Fruit fly (Drosophila melanogaster) whole organism, pupa: ENCODE results near the gene S.

Source experiments
- CG10348 ChIP-seq: fragments of 200-800 bp; sonication (Bioruptor generic); IDR thresholded peaks from 2 replicates; pipeline ENCODE4 v1.3.6; 2022; ENCODE audit warnings: missing biosample characterization, missing genetic modification characterization
- CG12605 ChIP-seq: fragments of 200-800 bp; sonication (Bioruptor generic); IDR thresholded peaks from 2 replicates; pipeline ENCODE4 v1.3.6; 2022; ENCODE audit warnings: missing biosample characterization, missing genetic modification characterization
- CG13204 ChIP-seq: fragments of 200-800 bp; sonication (Bioruptor generic); optimal IDR thresholded peaks from 2 replicates; lab custom pipeline; 2018; ENCODE audit warnings: missing biosample characterization, mild to moderate bottlenecking, missing genetic modification characterization, moderate library complexity
- CG14655 ChIP-seq: fragments of 200-800 bp; sonication (Bioruptor generic); optimal IDR thresholded peaks from 3 replicates; lab custom pipeline; 2017; ENCODE audit warnings: mild to moderate bottlenecking, missing biosample characterization, missing genetic modification reagents, missing genetic modification characterization
- CG15710 ChIP-seq: fragments of 200-800 bp; sonication (Bioruptor generic); optimal IDR thresholded peaks from 2 replicates; lab custom pipeline; 2018; ENCODE audit warnings: missing biosample characterization, mild to moderate bottlenecking, missing genetic modification characterization, moderate library complexity
- CG17806 ChIP-seq: fragments of 200-800 bp; sonication (Bioruptor generic); optimal IDR thresholded peaks from 2 replicates; lab custom pipeline; 2018; ENCODE audit warnings: missing biosample characterization, mild to moderate bottlenecking, missing genetic modification characterization, moderate library complexity
- CG32121 ChIP-seq: fragments of 200-800 bp; sonication (Bioruptor generic); IDR thresholded peaks from 2 replicates; pipeline ENCODE4 v1.3.6; 2022; ENCODE audit warnings: missing biosample characterization, missing genetic modification characterization
- CG34367 ChIP-seq: fragments of 200-800 bp; sonication (Bioruptor generic); optimal IDR thresholded peaks from 2 replicates; lab custom pipeline; 2018; ENCODE audit warnings: missing biosample characterization, mild to moderate bottlenecking, missing genetic modification characterization
- CG4496 ChIP-seq: fragments of 200-800 bp; sonication (Bioruptor generic); IDR thresholded peaks from 3 replicates; pipeline ENCODE4 v1.3.6; 2022; ENCODE audit warnings: missing biosample characterization, missing genetic modification characterization
- CG8159 ChIP-seq: fragments of 200-800 bp; sonication (Bioruptor generic); optimal IDR thresholded peaks from 3 replicates; lab custom pipeline; 2018; ENCODE audit warnings: missing biosample characterization, mild to moderate bottlenecking, missing genetic modification characterization, moderate library complexity
- CG8301 ChIP-seq: fragments of 200-800 bp; sonication (Bioruptor generic); optimal IDR thresholded peaks from 2 replicates; lab custom pipeline; 2018; ENCODE audit warnings: missing biosample characterization, mild to moderate bottlenecking, missing genetic modification characterization
- CG9948 ChIP-seq: fragments of 200-800 bp; sonication (Bioruptor generic); optimal IDR thresholded peaks from 2 replicates; lab custom pipeline; 2018; ENCODE audit warnings: missing biosample characterization, mild to moderate bottlenecking, missing genetic modification characterization, moderate library complexity
- D1 ChIP-seq: fragments of 200-800 bp; sonication (Bioruptor generic); optimal IDR thresholded peaks from 2 replicates; lab custom pipeline; 2018; ENCODE audit warnings: missing biosample characterization, mild to moderate bottlenecking, missing genetic modification characterization, moderate library complexity
- EcR ChIP-seq: fragments of 200-800 bp; sonication (Bioruptor generic); optimal IDR thresholded peaks from 3 replicates; lab custom pipeline; 2019; ENCODE audit warnings: missing biosample characterization, missing genetic modification characterization, mild to moderate bottlenecking, moderate library complexity, missing genetic modification reagents
- Ets98B ChIP-seq: fragments of 200-800 bp; sonication (Bioruptor generic); IDR thresholded peaks from 2 replicates; pipeline ENCODE4 v1.3.6; 2022; ENCODE audit warnings: missing biosample characterization, missing genetic modification characterization
- Pif1A ChIP-seq: fragments of 200-800 bp; sonication (Bioruptor generic); optimal IDR thresholded peaks from 3 replicates; lab custom pipeline; 2016; ENCODE audit warnings: missing biosample characterization, missing genetic modification characterization
- Pif1B ChIP-seq: fragments of 200-800 bp; sonication (Bioruptor generic); optimal IDR thresholded peaks from 3 replicates; lab custom pipeline; 2016; ENCODE audit warnings: missing biosample characterization, missing genetic modification characterization
- Snoo ChIP-seq: fragments of 200-800 bp; sonication (Bioruptor generic); optimal IDR thresholded peaks from 3 replicates; lab custom pipeline; 2017; ENCODE audit warnings: missing biosample characterization, mild to moderate bottlenecking, missing genetic modification characterization, inconsistent platforms
- fd96Ca ChIP-seq: fragments of 200-800 bp; sonication (Bioruptor generic); IDR thresholded peaks from 3 replicates; pipeline ENCODE4 v1.3.6; 2022; ENCODE audit warnings: missing biosample characterization, missing genetic modification characterization
- gl ChIP-seq: fragments of 200-800 bp; sonication (Bioruptor generic); optimal IDR thresholded peaks from 2 replicates; lab custom pipeline; 2018; ENCODE audit warnings: missing biosample characterization, mild to moderate bottlenecking, missing genetic modification characterization
- rn ChIP-seq: fragments of 200-800 bp; sonication (Bioruptor generic); IDR thresholded peaks from 2 replicates; pipeline ENCODE4 v1.3.6; 2022; ENCODE audit warnings: missing biosample characterization, missing genetic modification characterization

The S gene

dm6 chr2L:1114230-1114629 is 36.6 kb upstream of the S start:
- TF ChIP-seq gl (tag; lab: Kevin White, UChicago) (no peak), CG10348 (GFP tag; lab: Robert Waterston, UW) (no peak), CG4496 (no peak), CG9948 (tag; lab: Kevin White, UChicago) (no peak), Ets98B (no peak), rn (GFP tag; lab: Robert Waterston, UW) (no peak), CG34367 (no peak), CG17806 (tag; lab: Kevin White, UChicago) (no peak), CG14655 (no peak), Pif1A (GFP tag; lab: Kevin White, UChicago) (no peak), Pif1B (GFP tag; lab: Kevin White, UChicago) (no peak), Snoo (tag; lab: Kevin White, UChicago) (no peak), CG15710 (tag; lab: Kevin White, UChicago) (no peak), D1 (tag; lab: Kevin White, UChicago) (no peak)

- TF ChIP-seq CG10348 (GFP tag; lab: Robert Waterston, UW) (no peak), D1 (tag; lab: Kevin White, UChicago) (no peak), fd96Ca (GFP tag; lab: Robert Waterston, UW) (no peak), CG13204 (GFP tag; lab: Kevin White, UChicago) (no peak), CG12605 (GFP tag; lab: Robert Waterston, UW) (no peak), Snoo (tag; lab: Kevin White, UChicago) (no peak), CG4496 (no peak), CG14655 (no peak), Pif1A (GFP tag; lab: Kevin White, UChicago) (no peak), Pif1B (GFP tag; lab: Kevin White, UChicago) (no peak), EcR (GFP tag; lab: Kevin White, UChicago) (no peak), CG15710 (tag; lab: Kevin White, UChicago) (no peak), rn (GFP tag; lab: Robert Waterston, UW) (no peak), CG8301 (tag; lab: Kevin White, UChicago) (no peak), CG17806 (tag; lab: Kevin White, UChicago) (no peak), CG34367 (no peak), CG32121 (no peak), CG8159 (tag; lab: Kevin White, UChicago) (no peak), Ets98B (no peak)
These were observed 35.0 kb upstream of the S start, which contains the start of gene CG14340 for dm6 chr2L:1112641-1113040. Gene CG14340 (plus strand): TSS chr2L:1112941.

- TF ChIP-seq gl (tag; lab: Kevin White, UChicago): no peak
- TF ChIP-seq CG13204 (GFP tag; lab: Kevin White, UChicago): no peak
- TF ChIP-seq CG12605 (GFP tag; lab: Robert Waterston, UW): no peak
- no peak for TF ChIP-seq CG15710 (tag; lab: Kevin White, UChicago)
- no peak for TF ChIP-seq Ets98B
- TF ChIP-seq CG4496: no peak
- no peak for TF ChIP-seq rn (GFP tag; lab: Robert Waterston, UW)
- no peak for TF ChIP-seq fd96Ca (GFP tag; lab: Robert Waterston, UW)
- no peak for TF ChIP-seq CG10348 (GFP tag; lab: Robert Waterston, UW)
- TF ChIP-seq CG17806 (tag; lab: Kevin White, UChicago): no peak
- TF ChIP-seq CG32121: no peak
These were observed 30.5 kb upstream of the S start, which contains the start of the genes PolrMT and CG14339 for dm6 chr2L:1108029-1108688. Gene PolrMT (minus strand): TSS chr2L:1108373. Gene CG14339 (plus strand): TSS chr2L:1108540.

dm6 chr2L:1102349-1102748 is 24.7 kb upstream of the S start, which contains the start of gene CG4629:
Gene CG4629 (minus strand): TSS chr2L:1102504.
- no peak for TF ChIP-seq CG10348 (GFP tag; lab: Robert Waterston, UW)
- TF ChIP-seq CG13204 (GFP tag; lab: Kevin White, UChicago): peak; percentile 96
- no peak; the same call in 1 of the 2 replicates for TF ChIP-seq CG32121
- no peak for TF ChIP-seq CG9948 (tag; lab: Kevin White, UChicago)
- TF ChIP-seq EcR (GFP tag; lab: Kevin White, UChicago): peak; percentile 28
- TF ChIP-seq CG8159 (tag; lab: Kevin White, UChicago): no peak
- peak; percentile 28; the same call in 1 of the 2 replicates for TF ChIP-seq CG12605 (GFP tag; lab: Robert Waterston, UW)
- TF ChIP-seq Pif1B (GFP tag; lab: Kevin White, UChicago): no peak
- TF ChIP-seq Pif1A (GFP tag; lab: Kevin White, UChicago): no peak
- no peak for TF ChIP-seq CG8301 (tag; lab: Kevin White, UChicago)
- TF ChIP-seq fd96Ca (GFP tag; lab: Robert Waterston, UW): 0 out of 3 replicates have a peak, but pooled peaks have one; percentile 9
- TF ChIP-seq CG4496: peak; percentile 33; the same call in 1 of the 3 replicates
- TF ChIP-seq CG14655: no peak
- no peak for TF ChIP-seq D1 (tag; lab: Kevin White, UChicago)
- no peak for TF ChIP-seq CG34367
- no peak for TF ChIP-seq gl (tag; lab: Kevin White, UChicago)
- TF ChIP-seq Snoo (tag; lab: Kevin White, UChicago): no peak
- TF ChIP-seq CG15710 (tag; lab: Kevin White, UChicago): no peak
- no peak for TF ChIP-seq CG17806 (tag; lab: Kevin White, UChicago)
- no peak for TF ChIP-seq rn (GFP tag; lab: Robert Waterston, UW)
- peak; percentile 44 for TF ChIP-seq Ets98B

- TF ChIP-seq CG14655 (no peak), EcR (GFP tag; lab: Kevin White, UChicago) (no peak), D1 (tag; lab: Kevin White, UChicago) (no peak), CG4496 (no peak), rn (GFP tag; lab: Robert Waterston, UW) (no peak), CG17806 (tag; lab: Kevin White, UChicago) (no peak), CG10348 (GFP tag; lab: Robert Waterston, UW) (no peak), CG34367 (no peak), Pif1A (GFP tag; lab: Kevin White, UChicago) (no peak), Pif1B (GFP tag; lab: Kevin White, UChicago) (no peak), CG32121 (no peak), Snoo (tag; lab: Kevin White, UChicago) (no peak), gl (tag; lab: Kevin White, UChicago) (no peak), CG8159 (tag; lab: Kevin White, UChicago) (no peak)
These were observed 17.8 kb upstream of the S start for dm6 chr2L:1095450-1095849.
